Fruit fly (Drosophila melanogaster): Measurements from ENCODE around the gene RpS28-like.

- TF ChIP-seq Sin3A (optimal IDR thresholded peaks at IDR 0.05), result no peak
- no peak for TF ChIP-seq h (optimal IDR thresholded peaks at IDR 0.05)
- no peak for TF ChIP-seq psq (optimal IDR thresholded peaks at IDR 0.05)
- no peak for TF ChIP-seq insv (optimal IDR thresholded peaks at IDR 0.05)
Measured at dm6 chr2L:9435099-9435498, 1.5 kb upstream of the RpS28-like start, which contains the start of gene CG3769.
